Fruit fly (Drosophila melanogaster): ENCODE measurements around the gene CG9427.
A peak's percentile ranks its signal among the peaks of the same experiment; 100 is the strongest.

Gene CG9427

dm6 chr3R:9600558-9600959 is 26.2 kb downstream of the CG9427 start (continued):
- TF ChIP-seq al (GFP tag; IDR thresholded peaks at IDR 0.05) (peak; percentile 52; the same call in 1 of the 2 replicates), bab2 (GFP tag; optimal IDR thresholded peaks at IDR 0.05) (no peak), CG11398 (GFP tag; optimal IDR thresholded peaks at IDR 0.05) (no peak), sr (GFP tag; IDR thresholded peaks at IDR 0.05) (no peak), fd64A (GFP tag; optimal IDR thresholded peaks at IDR 0.05) (no peak), knrl (GFP tag; IDR thresholded peaks at IDR 0.05; ENCODE audit: partially characterized antibody) (no peak), CG15696 (tag; optimal IDR thresholded peaks at IDR 0.05) (peak; percentile 52), CG7745 (tag; optimal IDR thresholded peaks at IDR 0.05) (no peak), Chrac-16 (GFP tag; optimal IDR thresholded peaks at IDR 0.05) (no peak), pan (optimal IDR thresholded peaks at IDR 0.05) (no peak), pan (GFP tag; optimal IDR thresholded peaks at IDR 0.05 in 1 of 2, IDR thresholded peaks at IDR 0.05 in 1 of 2) (no peak), hbn (GFP tag; IDR thresholded peaks at IDR 0.05; ENCODE audit: partially characterized antibody) (no peak), ash1 (GFP tag; optimal IDR thresholded peaks at IDR 0.05) (no peak), CG5180 (GFP tag; optimal IDR thresholded peaks at IDR 0.05) (peak; percentile 46), pzg (GFP tag; optimal IDR thresholded peaks at IDR 0.05) (no peak), CG9215 (GFP tag; IDR thresholded peaks at IDR 0.05) (peak; percentile 53), ERR (GFP tag; optimal IDR thresholded peaks at IDR 0.05) (no peak), stwl (tag; optimal IDR thresholded peaks at IDR 0.05) (no peak), hkb (optimal IDR thresholded peaks at IDR 0.05) (no peak), hkb (GFP tag; IDR thresholded peaks at IDR 0.05) (peak; percentile 59), Atf-2 (GFP tag; optimal IDR thresholded peaks at IDR 0.05) (no peak), CTCF (GFP tag; optimal IDR thresholded peaks at IDR 0.05) (no peak), CG12155 (GFP tag; optimal IDR thresholded peaks at IDR 0.05) (no peak), onecut (GFP tag; IDR thresholded peaks at IDR 0.05) (no peak), Antp (GFP tag; optimal IDR thresholded peaks at IDR 0.05) (no peak), Atf3 (GFP tag; optimal IDR thresholded peaks at IDR 0.05) (no peak), CG16813 (GFP tag; IDR thresholded peaks at IDR 0.05; ENCODE audit: partially characterized antibody) (no peak), CG11560 (tag; IDR thresholded peaks at IDR 0.05) (0 out of 3 replicates have a peak, but pooled peaks have one; percentile 18), CG2116 (GFP tag; optimal IDR thresholded peaks at IDR 0.05) (no peak), chn (GFP tag; optimal IDR thresholded peaks at IDR 0.05) (no peak), CG31224 (GFP tag; IDR thresholded peaks at IDR 0.05) (0 out of 2 replicates have a peak, but pooled peaks have one; percentile 43), pb (GFP tag; optimal IDR thresholded peaks at IDR 0.05) (no peak), so (GFP tag; IDR thresholded peaks at IDR 0.05) (no peak), pho (GFP tag; optimal IDR thresholded peaks at IDR 0.05) (peak; percentile 2), CG5245 (GFP tag; optimal IDR thresholded peaks at IDR 0.05) (peak; percentile 6), eve (GFP tag; optimal IDR thresholded peaks at IDR 0.05) (no peak), CG18262 (tag; optimal IDR thresholded peaks at IDR 0.05) (peak; percentile 56), Six4 (GFP tag; optimal IDR thresholded peaks at IDR 0.05) (no peak), dati (GFP tag; IDR thresholded peaks at IDR 0.05) (no peak), CG4328 (GFP tag; optimal IDR thresholded peaks at IDR 0.05) (peak; percentile 28), Mrtf (GFP tag; IDR thresholded peaks at IDR 0.05) (no peak), her (GFP tag; optimal IDR thresholded peaks at IDR 0.05) (no peak), tx (GFP tag; optimal IDR thresholded peaks at IDR 0.05) (no peak), H15 (GFP tag; IDR thresholded peaks at IDR 0.05) (no peak), Meics (GFP tag; optimal IDR thresholded peaks at IDR 0.05) (peak; percentile 78), CG11247 (GFP tag; IDR thresholded peaks at IDR 0.05) (no peak), lab (GFP tag; optimal IDR thresholded peaks at IDR 0.05) (peak; percentile 81), stc (GFP tag; IDR thresholded peaks at IDR 0.05) (0 out of 2 replicates have a peak, but pooled peaks have one; percentile 37), CG15479 (GFP tag; optimal IDR thresholded peaks at IDR 0.05) (no peak), CG17361 (GFP tag; IDR thresholded peaks at IDR 0.05) (peak; percentile 69), ro (GFP tag; IDR thresholded peaks at IDR 0.05) (no peak), kay (GFP tag; optimal IDR thresholded peaks at IDR 0.05) (peak; percentile 43), ab (GFP tag; optimal IDR thresholded peaks at IDR 0.05) (no peak), CG12659 (GFP tag; optimal IDR thresholded peaks at IDR 0.05) (peak; percentile 42)

Measured in whole organism, embryonic.